Worm (Caenorhabditis elegans) whole organism, midembryonic: ENCODE results near the gene F13H10.1.
A peak's percentile ranks its signal among the peaks of the same experiment; 100 is the strongest.

Source experiments
- T22C8.4 ChIP-seq: fragments of 200-800 bp; sonication (Bioruptor generic); IDR thresholded peaks from 2 replicates; pipeline ENCODE4 v1.3.6; 2022; ENCODE audit warnings: missing genetic modification characterization, missing compliant biosample characterization
- cog-1 ChIP-seq: sonication (generic microtip); optimal IDR thresholded peaks from 2 replicates; lab custom pipeline; 2016; ENCODE audit warnings: missing genetic modification characterization, missing compliant biosample characterization
- flt-1 ChIP-seq: fragments of 200-800 bp; sonication (Bioruptor generic); IDR thresholded peaks from 2 replicates; pipeline ENCODE4 v1.3.6; 2022; ENCODE audit warnings: missing genetic modification characterization, missing compliant biosample characterization
- klf-2 ChIP-seq: fragments of 200-800 bp; sonication (Bioruptor generic); conservative IDR thresholded peaks from 2 replicates; pipeline ENCODE4 v1.3.6; 2022; ENCODE audit warnings: missing genetic modification reagents, missing genetic modification characterization, missing compliant biosample characterization
- med-1 ChIP-seq: sonication (generic microtip); optimal IDR thresholded peaks from 2 replicates; lab custom pipeline; 2017; ENCODE audit warnings: missing genetic modification characterization, mild to moderate bottlenecking, missing compliant biosample characterization, antibody characterized with exemption, missing genetic modification reagents; ENCODE audit not compliant: insufficient read depth
- ref-1 ChIP-seq: fragments of 200-800 bp; sonication (Bioruptor generic); conservative IDR thresholded peaks from 2 replicates; pipeline ENCODE4 v1.3.6; 2022; ENCODE audit warnings: missing genetic modification reagents, missing genetic modification characterization, missing compliant biosample characterization
- tab-1 ChIP-seq: fragments of 200-800 bp; sonication (Bioruptor generic); IDR thresholded peaks from 2 replicates; pipeline ENCODE4 v1.3.6; 2022; ENCODE audit warnings: missing genetic modification characterization, missing compliant biosample characterization
- ztf-23 ChIP-seq: fragments of 200-800 bp; sonication (Bioruptor generic); IDR thresholded peaks from 2 replicates; pipeline ENCODE4 v1.3.6; 2022; ENCODE audit warnings: missing genetic modification reagents, missing genetic modification characterization, missing compliant biosample characterization
- ztf-29 ChIP-seq: fragments of 200-800 bp; sonication (Bioruptor generic); IDR thresholded peaks from 2 replicates; pipeline ENCODE4 v1.3.6; 2022; ENCODE audit warnings: missing genetic modification reagents, missing genetic modification characterization, missing compliant biosample characterization

F13H10.1 gene

ce11 chrIV:11008255-11008654, 3.9 kb downstream of the F13H10.1 start:
- TF ChIP-seq ztf-23 (GFP tag; lab: Robert Waterston, UW) (no peak), flt-1 (GFP tag; lab: Robert Waterston, UW) (no peak), ztf-29 (GFP tag; lab: Robert Waterston, UW) (no peak), ref-1 (no peak), klf-2 (no peak), T22C8.4 (no peak), med-1 (no peak), tab-1 (GFP tag; lab: Robert Waterston, UW) (no peak), cog-1 (tag; lab: Kevin White, UChicago) (no peak)

ce11 chrIV:11008996-11009395, 4.6 kb downstream of the F13H10.1 start, which contains the start of gene F13H10.6:
Gene F13H10.6 (plus strand): TSS chrIV:11009296.
- TF ChIP-seq cog-1 (tag; lab: Kevin White, UChicago) (no peak), med-1 (no peak), klf-2 (no peak), ztf-23 (GFP tag; lab: Robert Waterston, UW) (no peak), ref-1 (no peak), flt-1 (GFP tag; lab: Robert Waterston, UW) (no peak), tab-1 (GFP tag; lab: Robert Waterston, UW) (no peak), T22C8.4 (no peak), ztf-29 (GFP tag; lab: Robert Waterston, UW) (no peak)

ce11 chrIV:11009928-11010327, 5.6 kb downstream of the F13H10.1 start:
- TF ChIP-seq flt-1 (GFP tag; lab: Robert Waterston, UW) (no peak), ztf-23 (GFP tag; lab: Robert Waterston, UW) (no peak), tab-1 (GFP tag; lab: Robert Waterston, UW) (no peak), cog-1 (tag; lab: Kevin White, UChicago) (no peak), med-1 (no peak), ref-1 (no peak), klf-2 (no peak), T22C8.4 (no peak), ztf-29 (GFP tag; lab: Robert Waterston, UW) (no peak)

ce11 chrIV:11011920-11012319, 7.5 kb downstream of the F13H10.1 start, which contains the start of gene ndx-9:
Gene ndx-9 (minus strand): TSS chrIV:11012020.
- TF ChIP-seq ztf-29 (GFP tag; lab: Robert Waterston, UW) (no peak), tab-1 (GFP tag; lab: Robert Waterston, UW) (no peak)

- no peak for TF ChIP-seq cog-1 (tag; lab: Kevin White, UChicago)
- no peak for TF ChIP-seq ref-1
- no peak for TF ChIP-seq klf-2
- TF ChIP-seq T22C8.4: no peak
- TF ChIP-seq flt-1 (GFP tag; lab: Robert Waterston, UW): no peak
- TF ChIP-seq ztf-23 (GFP tag; lab: Robert Waterston, UW): no peak
- no peak for TF ChIP-seq med-1
Measured at ce11 chrIV:11015881-11016280, 11.5 kb downstream of the F13H10.1 start, which contains the start of gene F13H10.3. Gene F13H10.3 (minus strand): TSS chrIV:11015953.

ce11 chrIV:11019962-11020550, 15.7 kb downstream of the F13H10.1 start, which contains the start of gene F13H10.8:
Gene F13H10.8 (plus strand): TSS chrIV:11020517.
- no peak for TF ChIP-seq ref-1
- TF ChIP-seq cog-1 (tag; lab: Kevin White, UChicago): no peak
- TF ChIP-seq ztf-23 (GFP tag; lab: Robert Waterston, UW): no peak
- TF ChIP-seq tab-1 (GFP tag; lab: Robert Waterston, UW): no peak
- TF ChIP-seq klf-2: no peak
- no peak for TF ChIP-seq flt-1 (GFP tag; lab: Robert Waterston, UW)
- TF ChIP-seq ztf-29 (GFP tag; lab: Robert Waterston, UW): no peak
- no peak for TF ChIP-seq T22C8.4
- no peak for TF ChIP-seq med-1

ce11 chrIV:11021512-11022268, 17.3 kb downstream of the F13H10.1 start, which contains the start of gene mogs-1:
Gene mogs-1 (minus strand): TSS chrIV:11021928.
- TF ChIP-seq flt-1 (GFP tag; lab: Robert Waterston, UW): no peak

ce11 chrIV:11022303-11022702, 17.9 kb downstream of the F13H10.1 start, which contains the start of gene alh-3:
Gene alh-3 (plus strand): TSS chrIV:11022603.
- TF ChIP-seq ref-1: no peak
- no peak for TF ChIP-seq med-1
- TF ChIP-seq T22C8.4: no peak
- TF ChIP-seq tab-1 (GFP tag; lab: Robert Waterston, UW): no peak
- no peak for TF ChIP-seq klf-2
- TF ChIP-seq cog-1 (tag; lab: Kevin White, UChicago): no peak
- no peak for TF ChIP-seq ztf-29 (GFP tag; lab: Robert Waterston, UW)
- TF ChIP-seq ztf-23 (GFP tag; lab: Robert Waterston, UW): no peak
- TF ChIP-seq flt-1 (GFP tag; lab: Robert Waterston, UW): no peak

- TF ChIP-seq ref-1 (peak; percentile 99), ztf-23 (GFP tag; lab: Robert Waterston, UW) (peak; percentile 97), klf-2 (peak; percentile 97), med-1 (peak; percentile 94), cog-1 (tag; lab: Kevin White, UChicago) (peak; percentile 99), T22C8.4 (peak; percentile 96), tab-1 (GFP tag; lab: Robert Waterston, UW) (peak; percentile 100), flt-1 (GFP tag; lab: Robert Waterston, UW) (peak; percentile 99), ztf-29 (GFP tag; lab: Robert Waterston, UW) (peak; percentile 97)
Measured at ce11 chrIV:11025941-11026340, 21.6 kb downstream of the F13H10.1 start.

- TF ChIP-seq ztf-23 (GFP tag; lab: Robert Waterston, UW) (no peak), cog-1 (tag; lab: Kevin White, UChicago) (no peak), ref-1 (no peak), flt-1 (GFP tag; lab: Robert Waterston, UW) (no peak), T22C8.4 (0 out of 2 replicates have a peak, but pooled peaks have one; percentile 11), med-1 (no peak), klf-2 (no peak)
Measured at ce11 chrIV:11026648-11027047, 22.3 kb downstream of the F13H10.1 start.
